Worm (Caenorhabditis elegans) whole organism, dauer: ENCODE measurements around the gene M05D6.2.

Source experiments
- unc-62 ChIP-seq: sonication (generic microtip); optimal IDR thresholded peaks from 2 replicates; lab custom pipeline; 2017; ENCODE audit warnings: missing biosample characterization, missing genetic modification reagents, missing genetic modification characterization

M05D6.2 gene

ce11 chrII:8446731-8447130 is 21.2 kb upstream of the M05D6.2 start, which contains the start of gene cut-3:
TSS of gene cut-3 (minus strand) at chrII:8446831.
- no peak for TF ChIP-seq unc-62

- TF ChIP-seq unc-62, result no peak
Observed at ce11 chrII:8449660-8450118, 18.2 kb upstream of the M05D6.2 start, which contains the start of gene F22B5.4. TSS of gene F22B5.4 (plus strand) at chrII:8449710.

- TF ChIP-seq unc-62, result no peak
Observed at ce11 chrII:8450750-8451149, 17.2 kb upstream of the M05D6.2 start.

ce11 chrII:8451425-8451824 is 16.5 kb upstream of the M05D6.2 start:
- TF ChIP-seq unc-62, result no peak

ce11 chrII:8454513-8454912 is 13.4 kb upstream of the M05D6.2 start, which contains the start of gene F22B5.5:
TSS of gene F22B5.5 (minus strand) at chrII:8454613.
- no peak for TF ChIP-seq unc-62

- TF ChIP-seq unc-62, result no peak
Observed at ce11 chrII:8456094-8456493, 11.8 kb upstream of the M05D6.2 start, which contains the start of gene F22B5.6. TSS of gene F22B5.6 (minus strand) at chrII:8456194.

- no peak for TF ChIP-seq unc-62
Observed at ce11 chrII:8456681-8457389, 11.1 kb upstream of the M05D6.2 start.

ce11 chrII:8457438-8457837 is 10.5 kb upstream of the M05D6.2 start, which contains the start of gene zyg-9:
TSS of gene zyg-9 (plus strand) at chrII:8457818.
- TF ChIP-seq unc-62, result no peak

- no peak for TF ChIP-seq unc-62
Observed at ce11 chrII:8464448-8464898, 3.4 kb upstream of the M05D6.2 start, which contains the start of gene fars-3. TSS of gene fars-3 (plus strand) at chrII:8464848.

- TF ChIP-seq unc-62, result no peak
Observed at ce11 chrII:8466874-8467273, 1.0 kb upstream of the M05D6.2 start, which contains the start of gene F22B5.10. TSS of gene F22B5.10 (plus strand) at chrII:8467174.

- TF ChIP-seq unc-62, result no peak
Observed at ce11 chrII:8471139-8471538, 3.2 kb downstream of the M05D6.2 start, which contains the start of gene M05D6.8. TSS of gene M05D6.8 (minus strand) at chrII:8471239.

- TF ChIP-seq unc-62, result no peak
Observed at ce11 chrII:8472916-8473315, 5.0 kb downstream of the M05D6.2 start.

ce11 chrII:8475306-8475822 is 7.5 kb downstream of the M05D6.2 start, which contains the start of the genes M05D6.1 and M05D6.3:
TSS of gene M05D6.1 (minus strand) at chrII:8475406.
TSS of gene M05D6.3 (plus strand) at chrII:8475772.
- no peak for TF ChIP-seq unc-62

ce11 chrII:8479337-8479736 is 11.4 kb downstream of the M05D6.2 start:
- no peak for TF ChIP-seq unc-62

ce11 chrII:8480166-8480565 is 12.3 kb downstream of the M05D6.2 start, which contains the start of gene lact-4:
TSS of gene lact-4 (minus strand) at chrII:8480478.
- no peak for TF ChIP-seq unc-62

- no peak for TF ChIP-seq unc-62
Observed at ce11 chrII:8481033-8481708, 13.3 kb downstream of the M05D6.2 start.

- no peak for TF ChIP-seq unc-62
Observed at ce11 chrII:8481731-8482253, 13.9 kb downstream of the M05D6.2 start, which contains the start of gene M05D6.5. TSS of gene M05D6.5 (minus strand) at chrII:8482203.
